Fruit fly (Drosophila melanogaster) ovary, adult (tissue): Measurements from ENCODE around the gene CG14810.
A peak's percentile ranks its signal among the peaks of the same experiment; 100 is the strongest.

Source experiments
- CG17801 ChIP-seq: fragments of 200-800 bp; optimal IDR thresholded peaks from 2 replicates; lab custom pipeline; 2019; ENCODE audit warnings: missing biosample characterization, mild to moderate bottlenecking, missing genetic modification characterization, moderate library complexity; ENCODE audit not compliant: partially characterized antibody

The CG14810 gene

DNA sequence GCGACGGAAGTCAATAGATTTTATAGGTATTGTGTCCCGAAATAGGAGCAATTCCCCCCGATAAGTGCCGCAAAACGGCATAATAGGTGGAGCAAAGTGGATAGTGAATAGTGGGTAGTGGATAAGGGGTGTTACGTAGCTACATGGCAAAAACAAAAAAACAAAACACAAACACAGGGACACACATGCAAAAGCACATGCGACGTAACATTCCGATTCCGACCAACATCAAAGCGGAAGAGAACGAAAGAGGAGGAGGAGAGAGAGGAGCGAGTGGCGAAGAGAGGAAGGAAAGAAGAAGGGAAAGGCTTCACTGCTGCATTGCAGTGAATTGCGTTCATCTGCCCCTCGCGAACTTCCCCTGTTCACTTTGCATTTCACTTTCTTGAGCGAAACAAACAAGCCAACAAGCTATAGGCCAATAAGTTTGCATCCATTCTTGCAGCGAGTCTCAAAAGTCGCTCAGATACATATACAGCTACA, 45.8 kb downstream of the CG14810 start:
- TF ChIP-seq CG17801 (GFP tag; lab: Kevin White, UChicago), result no peak

DNA sequence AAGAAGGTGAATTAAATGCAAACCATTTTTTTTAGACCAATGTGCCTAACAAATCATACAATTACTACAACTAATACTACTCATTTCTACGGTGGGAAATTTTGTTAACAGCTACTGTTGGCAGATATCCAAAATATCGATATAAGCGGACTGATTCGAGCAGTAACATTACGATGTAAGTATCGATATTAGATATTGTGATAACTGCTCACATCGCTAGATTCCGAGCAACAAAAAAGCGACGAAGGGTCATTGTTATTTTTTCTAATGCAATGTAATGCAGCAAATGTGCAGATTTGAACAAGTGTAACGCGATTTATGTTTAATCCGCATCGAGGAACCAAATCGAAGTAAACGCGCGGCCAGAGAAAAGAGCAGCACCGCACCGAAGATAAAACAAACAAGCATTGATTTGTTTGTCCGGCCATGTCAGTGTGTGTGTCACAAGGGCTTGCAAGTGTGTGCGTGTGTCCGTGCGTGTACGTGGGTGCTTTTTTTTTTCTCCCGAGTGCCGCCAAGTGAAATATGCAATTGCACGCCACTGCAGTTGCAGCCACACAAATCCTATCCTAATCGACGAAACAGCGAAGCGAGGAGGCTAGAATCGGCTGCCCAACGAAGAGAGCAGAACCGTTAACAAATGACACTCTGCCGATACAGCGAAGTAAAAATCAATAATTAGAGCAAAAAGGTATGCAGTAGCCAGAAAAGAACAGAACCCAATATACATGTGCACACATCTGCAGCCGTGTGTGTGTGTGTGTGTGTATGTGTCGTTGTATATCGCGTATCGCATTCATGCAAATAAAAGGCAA, 46.4 kb downstream of the CG14810 start, which contains the start of the genes prage and Adar:
Gene prage, plus strand, starts transcription at position 188 of the 815 bp plus-strand sequence.
Gene Adar, plus strand, starts transcription at position 194 of the 815 bp plus-strand sequence.
- TF ChIP-seq CG17801 (GFP tag; lab: Kevin White, UChicago), result no peak

DNA sequence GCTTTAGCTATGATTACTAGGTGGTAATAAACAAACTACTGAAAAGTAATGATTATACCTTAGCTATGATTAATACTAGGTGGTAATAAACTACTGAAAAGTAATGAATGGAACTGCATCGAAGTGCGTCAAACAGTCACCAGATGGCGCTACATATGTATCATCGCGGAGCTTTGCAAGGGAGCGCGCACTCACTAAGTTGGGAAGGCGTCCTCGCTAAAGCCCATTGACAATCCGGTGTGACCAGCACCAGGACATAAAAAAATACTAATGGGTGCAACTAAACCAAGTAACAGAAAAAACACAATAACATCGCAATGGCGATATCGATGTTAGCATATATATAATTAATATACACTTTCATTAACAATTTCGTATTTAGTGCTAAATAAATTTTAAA, 47.5 kb downstream of the CG14810 start:
- TF ChIP-seq CG17801 (GFP tag; lab: Kevin White, UChicago), result peak; percentile 3
